Fruit fly (Drosophila melanogaster): ENCODE measurements around the gene CG15739.
A peak's percentile ranks its signal among the peaks of the same experiment; 100 is the strongest.

Gene CG15739

dm6 chrX:11888142-11888541 lies 15.0 kb downstream of the CG15739 start, which contains the start of gene CG1840 (continued):
- TF ChIP-seq klu (GFP tag; IDR thresholded peaks at IDR 0.05) = no peak
- TF ChIP-seq Jarid2 (GFP tag; optimal IDR thresholded peaks at IDR 0.05) = no peak
- TF ChIP-seq sisA (GFP tag; IDR thresholded peaks at IDR 0.05) = no peak
- TF ChIP-seq toy (GFP tag; IDR thresholded peaks at IDR 0.05) = no peak
- no peak for TF ChIP-seq Bteb2 (GFP tag; optimal IDR thresholded peaks at IDR 0.05)
- no peak for TF ChIP-seq cas (GFP tag; IDR thresholded peaks at IDR 0.05)
- TF ChIP-seq pros (GFP tag; optimal IDR thresholded peaks at IDR 0.05) = no peak
- TF ChIP-seq CG15696 (tag; optimal IDR thresholded peaks at IDR 0.05) = no peak
- peak; percentile 8 for TF ChIP-seq lilli (GFP tag; optimal IDR thresholded peaks at IDR 0.05)
- no peak for TF ChIP-seq Meics (GFP tag; optimal IDR thresholded peaks at IDR 0.05)
- TF ChIP-seq trem (tag; optimal IDR thresholded peaks at IDR 0.05) = no peak
- no peak for TF ChIP-seq CG11695 (GFP tag; IDR thresholded peaks at IDR 0.05)
- TF ChIP-seq CG11085 (GFP tag; IDR thresholded peaks at IDR 0.05) = no peak
- TF ChIP-seq tx (GFP tag; optimal IDR thresholded peaks at IDR 0.05) = no peak
- no peak for TF ChIP-seq bsh (GFP tag; optimal IDR thresholded peaks at IDR 0.05)
- TF ChIP-seq sc (optimal IDR thresholded peaks at IDR 0.05) = no peak
- TF ChIP-seq sc (GFP tag; optimal IDR thresholded peaks at IDR 0.05) = no peak
- TF ChIP-seq D19A (tag; optimal IDR thresholded peaks at IDR 0.05) = no peak
- no peak for TF ChIP-seq CG12219 (GFP tag; optimal IDR thresholded peaks at IDR 0.05)
- TF ChIP-seq gem (tag; optimal IDR thresholded peaks at IDR 0.05) = no peak
- TF ChIP-seq CHES-1-like (GFP tag; optimal IDR thresholded peaks at IDR 0.05) = no peak
- TF ChIP-seq CG18262 (tag; optimal IDR thresholded peaks at IDR 0.05) = no peak
- TF ChIP-seq CG8765 (GFP tag; IDR thresholded peaks at IDR 0.05) = no peak
- no peak for TF ChIP-seq CG11093 (GFP tag; IDR thresholded peaks at IDR 0.05)
- TF ChIP-seq eyg (GFP tag; optimal IDR thresholded peaks at IDR 0.05) = no peak
- no peak for TF ChIP-seq CG4328 (GFP tag; optimal IDR thresholded peaks at IDR 0.05)
- no peak for TF ChIP-seq CG6854 (GFP tag; optimal IDR thresholded peaks at IDR 0.05)
- no peak for TF ChIP-seq CG18476 (GFP tag; optimal IDR thresholded peaks at IDR 0.05)
- no peak for TF ChIP-seq CG13775 (GFP tag; optimal IDR thresholded peaks at IDR 0.05)
- no peak for TF ChIP-seq ap (GFP tag; IDR thresholded peaks at IDR 0.05)
- TF ChIP-seq CoRest (tag; optimal IDR thresholded peaks at IDR 0.05) = no peak
- TF ChIP-seq sim (GFP tag; IDR thresholded peaks at IDR 0.05) = no peak
- no peak for TF ChIP-seq CG9609 (GFP tag; optimal IDR thresholded peaks at IDR 0.05)
- TF ChIP-seq danr (GFP tag; IDR thresholded peaks at IDR 0.05) = no peak
- TF ChIP-seq Spps (tag; optimal IDR thresholded peaks at IDR 0.05) = no peak
- no peak for TF ChIP-seq CG32767 (GFP tag; IDR thresholded peaks at IDR 0.05)
- TF ChIP-seq Deaf1 (tag; optimal IDR thresholded peaks at IDR 0.05) = peak; percentile 2
- no peak for TF ChIP-seq bowl (GFP tag; IDR thresholded peaks at IDR 0.05)
- no peak for TF ChIP-seq CG6272 (GFP tag; IDR thresholded peaks at IDR 0.05)
- TF ChIP-seq CG13287 (GFP tag; IDR thresholded peaks at IDR 0.05; ENCODE audit: partially characterized antibody) = peak; percentile 85
- no peak for TF ChIP-seq TFAM (GFP tag; optimal IDR thresholded peaks at IDR 0.05)
- TF ChIP-seq CG17359 (tag; optimal IDR thresholded peaks at IDR 0.05) = peak; percentile 65
- no peak for TF ChIP-seq ATbp (GFP tag; optimal IDR thresholded peaks at IDR 0.05)
- TF ChIP-seq CG6175 (GFP tag; IDR thresholded peaks at IDR 0.05) = no peak
- no peak for TF ChIP-seq chm (GFP tag; IDR thresholded peaks at IDR 0.05)
- no peak for TF ChIP-seq CG12104 (GFP tag; optimal IDR thresholded peaks at IDR 0.05)
- no peak for TF ChIP-seq CG10431 (GFP tag; optimal IDR thresholded peaks at IDR 0.05)
- no peak for TF ChIP-seq Mes4 (GFP tag; optimal IDR thresholded peaks at IDR 0.05)
- no peak for TF ChIP-seq CG7357 (GFP tag; IDR thresholded peaks at IDR 0.05)
- TF ChIP-seq CG11398 (GFP tag; optimal IDR thresholded peaks at IDR 0.05) = no peak
- no peak for TF ChIP-seq croc (GFP tag; conservative IDR thresholded peaks at IDR 0.05)
- TF ChIP-seq bigmax (GFP tag; optimal IDR thresholded peaks at IDR 0.05) = no peak
- no peak for TF ChIP-seq CG7839 (tag; optimal IDR thresholded peaks at IDR 0.05)

Measured in whole organism, embryonic.